5 fruit fly cellular contexts compared by ENCODE assay signal in genomic region chr3R:27292159-27292880, dm6.
A peak's percentile ranks its signal among the peaks of the same experiment; 100 is the strongest.
TF ChIP-seq lines count a peak whose summit lies in the region.

CG3348 (minus strand) TSS chr3R:27292209.

- no peak for TF ChIP-seq CTCF in whole organism, embryonic (GFP tag; optimal IDR thresholded peaks at IDR 0.05; lab: Kevin White, UChicago)

TF ChIP-seq in whole organism, adult, 20 proteins besides CTCF, POLR2A, EP300 and RAD21 (continues in another document):
- TF ChIP-seq CG12768 (GFP tag; optimal IDR thresholded peaks at IDR 0.05; lab: Kevin White, UChicago), result peak; percentile 57
- TF ChIP-seq Mnt (GFP tag; optimal IDR thresholded peaks at IDR 0.05; lab: Kevin White, UChicago), result no peak
- TF ChIP-seq CG1620 (GFP tag; optimal IDR thresholded peaks at IDR 0.05; lab: Kevin White, UChicago), result peak; percentile 3
- TF ChIP-seq bab1 (GFP tag; optimal IDR thresholded peaks at IDR 0.05; lab: Kevin White, UChicago), result peak; percentile 5
- TF ChIP-seq toe (GFP tag; optimal IDR thresholded peaks at IDR 0.05; lab: Kevin White, UChicago), result peak; percentile 32
- peak; percentile 71 for TF ChIP-seq CG7101 (tag; optimal IDR thresholded peaks at IDR 0.05; lab: Kevin White, UChicago)
- TF ChIP-seq Clk (GFP tag; optimal IDR thresholded peaks at IDR 0.05; lab: Kevin White, UChicago), result peak; percentile 7
- no peak for TF ChIP-seq cnc (optimal IDR thresholded peaks at IDR 0.05; lab: Kevin White, UChicago)
- peak; percentile 30 for TF ChIP-seq tj (GFP tag; optimal IDR thresholded peaks at IDR 0.05; lab: Kevin White, UChicago)
- peak; percentile 47 for TF ChIP-seq ovo (GFP tag; optimal IDR thresholded peaks at IDR 0.05; lab: Kevin White, UChicago)
- TF ChIP-seq CG11617 (GFP tag; optimal IDR thresholded peaks at IDR 0.05; lab: Kevin White, UChicago), result peak; percentile 68
- no peak for TF ChIP-seq kay (GFP tag; lab: Kevin White, UChicago; ENCODE audit: borderline replicate concordance)
- TF ChIP-seq CG33017 (tag; optimal IDR thresholded peaks at IDR 0.05; lab: Kevin White, UChicago), result peak; percentile 49
- no peak for TF ChIP-seq cic (GFP tag; optimal IDR thresholded peaks at IDR 0.05; lab: Kevin White, UChicago)
- TF ChIP-seq CG7045 (GFP tag; optimal IDR thresholded peaks at IDR 0.05; lab: Kevin White, UChicago), result peak; percentile 38
- peak; percentile 24 for TF ChIP-seq pad (GFP tag; optimal IDR thresholded peaks at IDR 0.05; lab: Kevin White, UChicago)
- no peak for TF ChIP-seq Crg-1 (GFP tag; optimal IDR thresholded peaks at IDR 0.05; lab: Kevin White, UChicago)
- TF ChIP-seq CG14711 (tag; optimal IDR thresholded peaks at IDR 0.05; lab: Kevin White, UChicago), result peak; percentile 69

TF ChIP-seq in whole organism, embryonic, 481 proteins besides CTCF, POLR2A, EP300 and RAD21 (continues in another document):
- TF ChIP-seq CG4328 (GFP tag; optimal IDR thresholded peaks at IDR 0.05; lab: Kevin White, UChicago) (peak; percentile 15), Dip3 (GFP tag; optimal IDR thresholded peaks at IDR 0.05; lab: Kevin White, UChicago) (peak; percentile 82), CG6791 (GFP tag; IDR thresholded peaks at IDR 0.05; lab: Robert Waterston, UW; ENCODE audit: partially characterized antibody) (no peak), ara (GFP tag; IDR thresholded peaks at IDR 0.05; lab: Robert Waterston, UW) (peak; percentile 45; the same call in 1 of the 2 replicates), jing (GFP tag; optimal IDR thresholded peaks at IDR 0.05; lab: Kevin White, UChicago) (no peak), eve (GFP tag; optimal IDR thresholded peaks at IDR 0.05; lab: Kevin White, UChicago) (no peak), Pdp1 (GFP tag; optimal IDR thresholded peaks at IDR 0.05; lab: Kevin White, UChicago) (peak; percentile 64 to 73), tll (GFP tag; optimal IDR thresholded peaks at IDR 0.05; lab: Kevin White, UChicago) (no peak), nmo (GFP tag; optimal IDR thresholded peaks at IDR 0.05; lab: Kevin White, UChicago) (peak; percentile 73), YL-1 (GFP tag; optimal IDR thresholded peaks at IDR 0.05; lab: Kevin White, UChicago) (no peak), Hr39 (optimal IDR thresholded peaks at IDR 0.05; lab: Kevin White, UChicago) (no peak), ranshi (GFP tag; IDR thresholded peaks at IDR 0.05; lab: Robert Waterston, UW) (peak; percentile 79), grn (GFP tag; optimal IDR thresholded peaks at IDR 0.05; lab: Kevin White, UChicago) (no peak), CG9609 (GFP tag; optimal IDR thresholded peaks at IDR 0.05; lab: Kevin White, UChicago) (peak; percentile 44), exex (tag; optimal IDR thresholded peaks at IDR 0.05; lab: Kevin White, UChicago) (no peak), Doc3 (GFP tag; IDR thresholded peaks at IDR 0.05; lab: Robert Waterston, UW; ENCODE audit: partially characterized antibody) (no peak), CG6254 (GFP tag; optimal IDR thresholded peaks at IDR 0.05; lab: Kevin White, UChicago) (no peak), D19A (tag; optimal IDR thresholded peaks at IDR 0.05; lab: Kevin White, UChicago) (peak; percentile 38), Fer2 (tag; optimal IDR thresholded peaks at IDR 0.05; lab: Kevin White, UChicago) (peak; percentile 65)

TF ChIP-seq in whole organism, prepupa, 60 proteins besides CTCF, POLR2A, EP300 and RAD21 (continues in another document):
- no peak for TF ChIP-seq CG6808 (GFP tag; optimal IDR thresholded peaks at IDR 0.05; lab: Kevin White, UChicago)
- no peak for TF ChIP-seq Blimp-1 (GFP tag; optimal IDR thresholded peaks at IDR 0.05; lab: Kevin White, UChicago)
- peak; percentile 9 for TF ChIP-seq achi (GFP tag; optimal IDR thresholded peaks at IDR 0.05; lab: Kevin White, UChicago)
- TF ChIP-seq CG6276 (GFP tag; optimal IDR thresholded peaks at IDR 0.05; lab: Kevin White, UChicago), result no peak
- no peak for TF ChIP-seq Ets21C (GFP tag; optimal IDR thresholded peaks at IDR 0.05; lab: Kevin White, UChicago)
- no peak for TF ChIP-seq dac (GFP tag; optimal IDR thresholded peaks at IDR 0.05; lab: Kevin White, UChicago)
- TF ChIP-seq acj6 (GFP tag; optimal IDR thresholded peaks at IDR 0.05; lab: Kevin White, UChicago), result peak; percentile 29
- no peak for TF ChIP-seq Sox102F (GFP tag; optimal IDR thresholded peaks at IDR 0.05; lab: Kevin White, UChicago)
- no peak for TF ChIP-seq CG34406 (GFP tag; optimal IDR thresholded peaks at IDR 0.05; lab: Kevin White, UChicago)
- TF ChIP-seq net (GFP tag; optimal IDR thresholded peaks at IDR 0.05; lab: Kevin White, UChicago), result no peak
- no peak for TF ChIP-seq CG11762 (GFP tag; optimal IDR thresholded peaks at IDR 0.05; lab: Kevin White, UChicago; ENCODE audit: insufficient read depth)
- TF ChIP-seq dsx (GFP tag; optimal IDR thresholded peaks at IDR 0.05; lab: Kevin White, UChicago; ENCODE audit: poor library complexity, severe bottlenecking), result no peak
- TF ChIP-seq CG8319 (GFP tag; optimal IDR thresholded peaks at IDR 0.05; lab: Kevin White, UChicago), result no peak
- TF ChIP-seq Met (GFP tag; optimal IDR thresholded peaks at IDR 0.05; lab: Kevin White, UChicago), result peak; percentile 50
- peak; percentile 6 for TF ChIP-seq Hr4 (GFP tag; optimal IDR thresholded peaks at IDR 0.05; lab: Kevin White, UChicago)
- TF ChIP-seq Sox15 (GFP tag; optimal IDR thresholded peaks at IDR 0.05; lab: Kevin White, UChicago), result no peak
- no peak for TF ChIP-seq CG11902 (GFP tag; optimal IDR thresholded peaks at IDR 0.05; lab: Kevin White, UChicago)
- TF ChIP-seq pdm3 (GFP tag; optimal IDR thresholded peaks at IDR 0.05; lab: Kevin White, UChicago), result peak; percentile 1
- no peak for TF ChIP-seq Hr38 (GFP tag; optimal IDR thresholded peaks at IDR 0.05; lab: Kevin White, UChicago)
- no peak for TF ChIP-seq fd59A (GFP tag; optimal IDR thresholded peaks at IDR 0.05; lab: Kevin White, UChicago)

TF ChIP-seq in whole organism, pupa, 21 proteins besides CTCF, POLR2A, EP300 and RAD21:
- TF ChIP-seq CG8159 (tag; optimal IDR thresholded peaks at IDR 0.05; lab: Kevin White, UChicago), result peak; percentile 3
- TF ChIP-seq CG32121 (GFP tag; IDR thresholded peaks at IDR 0.05; lab: Robert Waterston, UW), result no peak
- TF ChIP-seq gl (tag; optimal IDR thresholded peaks at IDR 0.05; lab: Kevin White, UChicago), result no peak
- no peak for TF ChIP-seq Snoo (tag; optimal IDR thresholded peaks at IDR 0.05; lab: Kevin White, UChicago)
- no peak for TF ChIP-seq rn (GFP tag; IDR thresholded peaks at IDR 0.05; lab: Robert Waterston, UW)
- no peak for TF ChIP-seq fd96Ca (GFP tag; IDR thresholded peaks at IDR 0.05; lab: Robert Waterston, UW)
- no peak for TF ChIP-seq CG14655 (GFP tag; optimal IDR thresholded peaks at IDR 0.05; lab: Kevin White, UChicago)
- TF ChIP-seq Pif1A (GFP tag; optimal IDR thresholded peaks at IDR 0.05; lab: Kevin White, UChicago), result no peak
- no peak for TF ChIP-seq Pif1B (GFP tag; optimal IDR thresholded peaks at IDR 0.05; lab: Kevin White, UChicago)
- TF ChIP-seq CG17806 (tag; optimal IDR thresholded peaks at IDR 0.05; lab: Kevin White, UChicago), result no peak
- TF ChIP-seq CG4496 (GFP tag; IDR thresholded peaks at IDR 0.05; lab: Robert Waterston, UW), result 0 out of 3 replicates have a peak, but pooled peaks have one; percentile 44
- TF ChIP-seq D1 (tag; optimal IDR thresholded peaks at IDR 0.05; lab: Kevin White, UChicago), result no peak
- TF ChIP-seq CG9948 (tag; optimal IDR thresholded peaks at IDR 0.05; lab: Kevin White, UChicago), result no peak
- no peak for TF ChIP-seq CG34367 (tag; optimal IDR thresholded peaks at IDR 0.05; lab: Kevin White, UChicago)
TF ChIP-seq in whole organism, pupa: peak in this region for 2.

TF ChIP-seq in whole organism, wandering third instar larva, 38 proteins besides CTCF, POLR2A, EP300 and RAD21 (continues in another document):
- no peak for TF ChIP-seq GATAd (GFP tag; optimal IDR thresholded peaks at IDR 0.05; lab: Kevin White, UChicago)
- TF ChIP-seq Hnf4 (GFP tag; optimal IDR thresholded peaks at IDR 0.05; lab: Kevin White, UChicago), result peak; percentile 69
- TF ChIP-seq Vsx2 (GFP tag; optimal IDR thresholded peaks at IDR 0.05; lab: Kevin White, UChicago; ENCODE audit: partially characterized antibody), result no peak
- no peak for TF ChIP-seq lola (GFP tag; optimal IDR thresholded peaks at IDR 0.05; lab: Kevin White, UChicago)
- no peak for TF ChIP-seq CrebA (GFP tag; optimal IDR thresholded peaks at IDR 0.05; lab: Kevin White, UChicago; ENCODE audit: borderline replicate concordance)
- no peak for TF ChIP-seq N (GFP tag; optimal IDR thresholded peaks at IDR 0.05; lab: Kevin White, UChicago)
- TF ChIP-seq CG9705 (GFP tag; optimal IDR thresholded peaks at IDR 0.05; lab: Kevin White, UChicago), result no peak
- TF ChIP-seq Dfd (GFP tag; optimal IDR thresholded peaks at IDR 0.05; lab: Kevin White, UChicago), result no peak
- no peak for TF ChIP-seq tai (GFP tag; optimal IDR thresholded peaks at IDR 0.05; lab: Kevin White, UChicago)
- no peak for TF ChIP-seq dl (GFP tag; optimal IDR thresholded peaks at IDR 0.05; lab: Kevin White, UChicago; ENCODE audit: insufficient read depth in 1 of 2, partially characterized antibody in 2 of 2)
- TF ChIP-seq fru (GFP tag; optimal IDR thresholded peaks at IDR 0.05; lab: Kevin White, UChicago), result peak; percentile 73
- peak; percentile 46 for TF ChIP-seq br (GFP tag; optimal IDR thresholded peaks at IDR 0.05; lab: Kevin White, UChicago)
- TF ChIP-seq Mio (GFP tag; optimal IDR thresholded peaks at IDR 0.05; lab: Kevin White, UChicago), result no peak
- TF ChIP-seq CG32264 (GFP tag; optimal IDR thresholded peaks at IDR 0.05; lab: Kevin White, UChicago), result peak; percentile 50
- TF ChIP-seq psq (GFP tag; optimal IDR thresholded peaks at IDR 0.05; lab: Kevin White, UChicago), result peak; percentile 49
- no peak for TF ChIP-seq Myc (optimal IDR thresholded peaks at IDR 0.05; lab: Kevin White, UChicago)
- TF ChIP-seq sv (GFP tag; optimal IDR thresholded peaks at IDR 0.05; lab: Kevin White, UChicago), result peak; percentile 50
- no peak for TF ChIP-seq brk (GFP tag; optimal IDR thresholded peaks at IDR 0.05; lab: Kevin White, UChicago)
- no peak for TF ChIP-seq pan (optimal IDR thresholded peaks at IDR 0.05; lab: Kevin White, UChicago)
- peak; percentile 15 for TF ChIP-seq woc (GFP tag; optimal IDR thresholded peaks at IDR 0.05; lab: Kevin White, UChicago)
- peak; percentile 72 for TF ChIP-seq h (GFP tag; optimal IDR thresholded peaks at IDR 0.05; lab: Kevin White, UChicago)
- no peak for TF ChIP-seq Dif (GFP tag; optimal IDR thresholded peaks at IDR 0.05; lab: Kevin White, UChicago; ENCODE audit: partially characterized antibody)
- no peak for TF ChIP-seq Rel (GFP tag; optimal IDR thresholded peaks at IDR 0.05; lab: Kevin White, UChicago)
- TF ChIP-seq Rel (tag; optimal IDR thresholded peaks at IDR 0.05; lab: Kevin White, UChicago), result peak; percentile 8
- no peak for TF ChIP-seq Abd-B (GFP tag; optimal IDR thresholded peaks at IDR 0.05; lab: Kevin White, UChicago)
- TF ChIP-seq Jra (GFP tag; optimal IDR thresholded peaks at IDR 0.05; lab: Kevin White, UChicago), result peak; percentile 32
- peak; percentile 64 for TF ChIP-seq OdsH (GFP tag; optimal IDR thresholded peaks at IDR 0.05; lab: Kevin White, UChicago)
- TF ChIP-seq HLH106 (tag; optimal IDR thresholded peaks at IDR 0.05; lab: Kevin White, UChicago), result peak; percentile 24
- TF ChIP-seq Hr78 (GFP tag; optimal IDR thresholded peaks at IDR 0.05; lab: Kevin White, UChicago), result no peak
